Worm (Caenorhabditis elegans): ENCODE measurements around the gene C38H2.3.

The C38H2.3 gene

ce11 chrIII:10338992-10339852 lies 47.2 kb downstream of the C38H2.3 start:
- TF ChIP-seq nhr-85 (tag) (peak; percentile 88), snu-23 (GFP tag; optimal IDR thresholded peaks at IDR 0.05) (peak; percentile 27), efl-1 (optimal IDR thresholded peaks at IDR 0.05) (no peak), efl-1 (GFP tag; optimal IDR thresholded peaks at IDR 0.05 in 1 of 2) (peak in 1 of 2 experiments; percentile 4), isw-1 (GFP tag; IDR thresholded peaks at IDR 0.05) (no peak), sptf-1 (tag; optimal IDR thresholded peaks at IDR 0.05) (no peak), nhr-47 (tag; optimal IDR thresholded peaks at IDR 0.05) (peak; percentile 26), pag-3 (tag; optimal IDR thresholded peaks at IDR 0.05; ENCODE audit: borderline replicate concordance, insufficient read depth) (no peak), elt-3 (tag; optimal IDR thresholded peaks at IDR 0.05) (peak in 1 of 6 experiments; percentile 67), nhr-71 (tag; optimal IDR thresholded peaks at IDR 0.05) (peak; percentile 37), grh-1 (GFP tag; IDR thresholded peaks at IDR 0.05) (peak; percentile 12; the same call in 1 of the 2 replicates), fkh-10 (GFP tag; optimal IDR thresholded peaks at IDR 0.05) (no peak), nhr-20 (tag; optimal IDR thresholded peaks at IDR 0.05) (peak; percentile 40), nhr-90 (tag; optimal IDR thresholded peaks at IDR 0.05; ENCODE audit: poor library complexity) (peak; percentile 37), blmp-1 (tag; optimal IDR thresholded peaks at IDR 0.05) (peak; percentile 25), unc-130 (tag; optimal IDR thresholded peaks at IDR 0.05) (no peak), lin-14 (GFP tag; optimal IDR thresholded peaks at IDR 0.05) (peak; percentile 53), zag-1 (tag; optimal IDR thresholded peaks at IDR 0.05) (no peak)

- TF ChIP-seq efl-1 (optimal IDR thresholded peaks at IDR 0.05) (peak in 1 of 2 experiments; percentile 12), efl-1 (GFP tag; optimal IDR thresholded peaks at IDR 0.05 in 1 of 2) (peak in 1 of 2 experiments; percentile 92), unc-86 (tag; optimal IDR thresholded peaks at IDR 0.05) (no peak), snu-23 (GFP tag; optimal IDR thresholded peaks at IDR 0.05) (peak; percentile 36), F16B12.6 (tag; optimal IDR thresholded peaks at IDR 0.05) (no peak), nhr-47 (tag; optimal IDR thresholded peaks at IDR 0.05) (peak; percentile 11), fos-1 (tag; optimal IDR thresholded peaks at IDR 0.05) (peak; percentile 13), irx-1 (tag; optimal IDR thresholded peaks at IDR 0.05) (peak; percentile 26), lin-14 (GFP tag; optimal IDR thresholded peaks at IDR 0.05) (peak; percentile 77), nhr-84 (tag; optimal IDR thresholded peaks at IDR 0.05) (no peak), fkh-4 (tag; optimal IDR thresholded peaks at IDR 0.05; ENCODE audit: borderline replicate concordance) (no peak), nhr-71 (tag; optimal IDR thresholded peaks at IDR 0.05) (peak; percentile 60), Y116A8C.19 (tag; optimal IDR thresholded peaks at IDR 0.05; ENCODE audit: borderline replicate concordance) (no peak), nhr-85 (tag) (peak; percentile 96), lsy-2 (tag; optimal IDR thresholded peaks at IDR 0.05) (peak in 1 of 2 experiments; percentile 21), ceh-63 (GFP tag; optimal IDR thresholded peaks at IDR 0.05) (no peak), unc-62 (GFP tag; optimal IDR thresholded peaks at IDR 0.05) (no peak), blmp-1 (tag; optimal IDR thresholded peaks at IDR 0.05) (peak; percentile 65), ama-1 (optimal IDR thresholded peaks at IDR 0.05) (peak; percentile 44), lin-35 (GFP tag; optimal IDR thresholded peaks at IDR 0.05) (peak in 1 of 2 experiments; percentile 12), nhr-20 (tag; optimal IDR thresholded peaks at IDR 0.05) (peak; percentile 63), snpc-4 (tag; optimal IDR thresholded peaks at IDR 0.05) (no peak), nhr-90 (tag; optimal IDR thresholded peaks at IDR 0.05; ENCODE audit: poor library complexity) (peak; percentile 38), mep-1 (tag; optimal IDR thresholded peaks at IDR 0.05) (peak; percentile 41), elt-3 (tag; optimal IDR thresholded peaks at IDR 0.05) (peak in 3 of 6 experiments; percentile 36 to 67 (median 48)), grh-1 (GFP tag; IDR thresholded peaks at IDR 0.05) (peak; percentile 35; the same call in 1 of the 2 replicates)
Measured at ce11 chrIII:10337508-10338166, 48.7 kb downstream of the C38H2.3 start, which contains the start of gene ttr-15. TSS of gene ttr-15 (plus strand) at chrIII:10337847.

ce11 chrIII:10336109-10336508 lies 50.3 kb downstream of the C38H2.3 start:
- no peak for TF ChIP-seq alr-1 (tag; optimal IDR thresholded peaks at IDR 0.05; ENCODE audit: borderline replicate concordance)
- TF ChIP-seq nhr-28 (tag; optimal IDR thresholded peaks at IDR 0.05), result no peak
- no peak for TF ChIP-seq nhr-90 (tag; optimal IDR thresholded peaks at IDR 0.05; ENCODE audit: poor library complexity)
- TF ChIP-seq tbx-2 (tag; optimal IDR thresholded peaks at IDR 0.05), result no peak
- TF ChIP-seq efl-1 (optimal IDR thresholded peaks at IDR 0.05), result no peak
- no peak for TF ChIP-seq efl-1 (GFP tag; optimal IDR thresholded peaks at IDR 0.05 in 1 of 2)
- TF ChIP-seq grh-1 (GFP tag; IDR thresholded peaks at IDR 0.05), result no peak
- no peak for TF ChIP-seq pax-3 (tag; optimal IDR thresholded peaks at IDR 0.05)
- no peak for TF ChIP-seq rnt-1 (tag; optimal IDR thresholded peaks at IDR 0.05)
- TF ChIP-seq dpl-1 (GFP tag; optimal IDR thresholded peaks at IDR 0.05), result no peak
- no peak for TF ChIP-seq isw-1 (GFP tag; IDR thresholded peaks at IDR 0.05)
- TF ChIP-seq sup-37 (GFP tag; optimal IDR thresholded peaks at IDR 0.05), result no peak
- TF ChIP-seq lir-3 (tag; optimal IDR thresholded peaks at IDR 0.05; ENCODE audit: poor library complexity), result no peak
